Fruit fly (Drosophila melanogaster) whole organism, embryonic: ENCODE data around the gene CG10809.

Experiments used
- Abd-B ChIP-seq: fragments of 200-800 bp; sonication (Bioruptor generic); optimal IDR thresholded peaks from 2 replicates; lab custom pipeline; 2018; ENCODE audit warnings: missing biosample characterization, mild to moderate bottlenecking, missing genetic modification characterization, moderate library complexity
- Awh ChIP-seq: fragments of 200-800 bp; sonication (Bioruptor generic); IDR thresholded peaks from 2 replicates; pipeline ENCODE4, ENCODE4 v1.3.6; 2022; ENCODE audit warnings: missing biosample characterization, missing genetic modification characterization
- BEAF-32 ChIP-seq: fragments of 200-800 bp; sonication (Bioruptor generic); optimal IDR thresholded peaks from 3 replicates; lab custom pipeline; 2017; ENCODE audit warnings: missing biosample characterization, missing genetic modification characterization, mild to moderate bottlenecking, moderate library complexity, missing genetic modification reagents
- CG10147 ChIP-seq: fragments of 200-800 bp; sonication (Bioruptor generic); optimal IDR thresholded peaks from 2 replicates; lab custom pipeline; 2019; ENCODE audit warnings: missing biosample characterization, mild to moderate bottlenecking, missing genetic modification characterization, moderate library complexity
- CG10321 ChIP-seq: fragments of 200-800 bp; sonication (Bioruptor generic); IDR thresholded peaks from 2 replicates; pipeline ENCODE4 v1.3.6; 2022; ENCODE audit warnings: missing biosample characterization, missing genetic modification characterization
- CG11093 ChIP-seq: fragments of 200-800 bp; sonication (Bioruptor generic); IDR thresholded peaks from 3 replicates; pipeline ENCODE4 v1.3.6; 2022; ENCODE audit warnings: missing biosample characterization, missing genetic modification characterization
- CG11695 ChIP-seq: fragments of 200-800 bp; sonication (Bioruptor generic); IDR thresholded peaks from 3 replicates; pipeline ENCODE4 v1.3.6; 2022; ENCODE audit warnings: missing biosample characterization, missing genetic modification characterization
- CG12071 ChIP-seq: fragments of 200-800 bp; sonication (Bioruptor generic); optimal IDR thresholded peaks from 3 replicates; lab custom pipeline; 2018; ENCODE audit warnings: missing biosample characterization, mild to moderate bottlenecking, missing genetic modification characterization
- CG12391 ChIP-seq: fragments of 200-800 bp; sonication (Bioruptor generic); optimal IDR thresholded peaks from 3 replicates; lab custom pipeline; 2018; ENCODE audit warnings: missing biosample characterization, mild to moderate bottlenecking, missing genetic modification characterization, moderate library complexity
- CG12769 ChIP-seq: fragments of 200-800 bp; sonication (Bioruptor generic); optimal IDR thresholded peaks from 2 replicates; lab custom pipeline; 2019; ENCODE audit warnings: missing biosample characterization, mild to moderate bottlenecking, missing genetic modification characterization, moderate library complexity
- CG13296 ChIP-seq: fragments of 200-800 bp; sonication (Bioruptor generic); optimal IDR thresholded peaks from 3 replicates; lab custom pipeline; 2018; ENCODE audit warnings: missing biosample characterization, mild to moderate bottlenecking, missing genetic modification characterization
- CG14710 ChIP-seq: fragments of 200-800 bp; sonication (Bioruptor generic); optimal IDR thresholded peaks from 3 replicates; lab custom pipeline; 2019; ENCODE audit warnings: missing biosample characterization, mild to moderate bottlenecking, missing genetic modification characterization, moderate library complexity
- CG15269 ChIP-seq: fragments of 200-800 bp; sonication (Bioruptor generic); optimal IDR thresholded peaks from 2 replicates; lab custom pipeline; 2018; ENCODE audit warnings: missing biosample characterization, mild to moderate bottlenecking, missing genetic modification characterization, moderate library complexity
- CG17359 ChIP-seq: fragments of 200-800 bp; sonication (Bioruptor generic); optimal IDR thresholded peaks from 3 replicates; lab custom pipeline; 2018; ENCODE audit warnings: missing biosample characterization, mild to moderate bottlenecking, missing genetic modification characterization, moderate library complexity
- CG2116 ChIP-seq: fragments of 200-800 bp; sonication (Bioruptor generic); optimal IDR thresholded peaks from 3 replicates; lab custom pipeline; 2018; ENCODE audit warnings: missing biosample characterization, mild to moderate bottlenecking, missing genetic modification characterization
- CG2120 ChIP-seq: fragments of 200-800 bp; sonication (Bioruptor generic); optimal IDR thresholded peaks from 3 replicates; lab custom pipeline; 2016; ENCODE audit warnings: missing biosample characterization, missing genetic modification characterization
- CG30020 ChIP-seq: fragments of 200-800 bp; optimal IDR thresholded peaks from 2 replicates; lab custom pipeline; 2019; ENCODE audit warnings: missing biosample characterization, mild to moderate bottlenecking, missing genetic modification characterization, moderate library complexity
- CG33557 ChIP-seq: fragments of 200-800 bp; sonication (Bioruptor generic); optimal IDR thresholded peaks from 2 replicates; lab custom pipeline; 2019; ENCODE audit warnings: missing biosample characterization, mild to moderate bottlenecking, missing genetic modification characterization, moderate library complexity
- CG34422 ChIP-seq: fragments of 200-800 bp; sonication (Bioruptor generic); IDR thresholded peaks from 3 replicates; pipeline ENCODE4 v1.3.6; 2022; ENCODE audit warnings: missing biosample characterization, missing genetic modification characterization
- CG43689 ChIP-seq: fragments of 200-800 bp; sonication (Bioruptor generic); IDR thresholded peaks from 2 replicates; pipeline ENCODE4 v1.3.6; 2022; ENCODE audit warnings: missing biosample characterization, missing genetic modification characterization
- CG8388 ChIP-seq: fragments of 200-800 bp; sonication (Bioruptor generic); optimal IDR thresholded peaks from 2 replicates; lab custom pipeline; 2019; ENCODE audit warnings: missing biosample characterization, mild to moderate bottlenecking, missing genetic modification characterization, moderate library complexity
- CTCF ChIP-seq: fragments of 200-800 bp; sonication (Bioruptor generic); optimal IDR thresholded peaks from 2 replicates; lab custom pipeline; 2017; ENCODE audit warnings: missing biosample characterization, mild to moderate bottlenecking, missing genetic modification characterization, moderate library complexity
- Camta ChIP-seq: fragments of 200-800 bp; sonication (Bioruptor generic); optimal IDR thresholded peaks from 2 replicates; lab custom pipeline; 2016; ENCODE audit warnings: missing biosample characterization, missing genetic modification characterization
- Chrac-16 ChIP-seq: fragments of 200-800 bp; sonication (Bioruptor generic); optimal IDR thresholded peaks from 3 replicates; lab custom pipeline; 2016; ENCODE audit warnings: missing biosample characterization, missing genetic modification characterization
- Dek ChIP-seq: fragments of 200-800 bp; sonication (Bioruptor generic); optimal IDR thresholded peaks from 3 replicates; lab custom pipeline; 2019; ENCODE audit warnings: missing biosample characterization, mild to moderate bottlenecking, missing genetic modification characterization, moderate library complexity
- Doc3 ChIP-seq: fragments of 200-800 bp; sonication (Bioruptor generic); IDR thresholded peaks from 3 replicates; pipeline ENCODE4 v1.3.6; 2022; ENCODE audit warnings: missing biosample characterization, missing genetic modification characterization; ENCODE audit not compliant: partially characterized antibody
- Hr3 ChIP-seq: fragments of 200-800 bp; sonication (Bioruptor generic); optimal IDR thresholded peaks from 3 replicates; lab custom pipeline; 2016; ENCODE audit warnings: missing biosample characterization, missing genetic modification characterization
- Hsf ChIP-seq: fragments of 200-800 bp; sonication (Bioruptor generic); optimal IDR thresholded peaks from 3 replicates; lab custom pipeline; 2016; ENCODE audit warnings: missing biosample characterization, missing genetic modification characterization
- MESR4 ChIP-seq: fragments of 200-800 bp; sonication (Bioruptor generic); optimal IDR thresholded peaks from 2 replicates; lab custom pipeline; 2018; ENCODE audit warnings: missing biosample characterization, mild to moderate bottlenecking, missing genetic modification characterization, moderate library complexity
- Med ChIP-seq: fragments of 200-800 bp; sonication (Bioruptor generic); peaks from one replicate; lab custom pipeline; 2016; ENCODE audit warnings: missing biosample characterization, missing genetic modification characterization, mild to moderate bottlenecking, inconsistent platforms, moderate library complexity
- Myb ChIP-seq: fragments of 200-800 bp; sonication (Bioruptor generic); optimal IDR thresholded peaks from 2 replicates; lab custom pipeline; 2016; ENCODE audit warnings: missing biosample characterization, missing genetic modification characterization
- NfI ChIP-seq: fragments of 200-800 bp; sonication (Bioruptor generic); optimal IDR thresholded peaks from 3 replicates; lab custom pipeline; 2018; ENCODE audit warnings: missing biosample characterization, mild to moderate bottlenecking, missing genetic modification characterization, moderate library complexity
- Ptx1 ChIP-seq: fragments of 200-800 bp; sonication (Bioruptor generic); IDR thresholded peaks from 2 replicates; pipeline ENCODE4 v1.3.6; 2022; ENCODE audit warnings: missing biosample characterization, missing genetic modification characterization
- Tbp ChIP-seq: fragments of >200 bp; optimal IDR thresholded peaks from 2 replicates; lab custom pipeline; 2018; ENCODE audit warnings: missing biosample characterization, missing genetic modification characterization
- Xbp1 ChIP-seq: fragments of 200-800 bp; sonication (Bioruptor generic); optimal IDR thresholded peaks from 3 replicates; lab custom pipeline; 2016; ENCODE audit warnings: missing biosample characterization, mild to moderate bottlenecking, missing genetic modification characterization
- al ChIP-seq: fragments of 200-800 bp; sonication (Bioruptor generic); IDR thresholded peaks from 2 replicates; pipeline ENCODE4 v1.3.6; 2022; ENCODE audit warnings: missing biosample characterization, missing genetic modification characterization
- ewg ChIP-seq: fragments of 200-800 bp; sonication (Bioruptor generic); optimal IDR thresholded peaks from 3 replicates; lab custom pipeline; 2017; ENCODE audit warnings: mild to moderate bottlenecking, missing biosample characterization, missing genetic modification reagents, missing genetic modification characterization
- grau ChIP-seq: fragments of 200-800 bp; optimal IDR thresholded peaks from 3 replicates; lab custom pipeline; 2019; ENCODE audit warnings: missing biosample characterization, mild to moderate bottlenecking, missing genetic modification characterization, moderate library complexity
- hb ChIP-seq: fragments of 200-800 bp; sonication (Bioruptor generic); IDR thresholded peaks from 3 replicates; pipeline ENCODE4 v1.3.6; 2022; ENCODE audit warnings: missing biosample characterization, missing genetic modification characterization; ENCODE audit not compliant: partially characterized antibody
- ken ChIP-seq: fragments of 200-800 bp; sonication (Bioruptor generic); IDR thresholded peaks from 3 replicates; pipeline ENCODE4 v1.3.6; 2022; ENCODE audit warnings: missing biosample characterization, missing genetic modification characterization
- lab ChIP-seq: fragments of 200-800 bp; sonication (Bioruptor generic); optimal IDR thresholded peaks from 3 replicates; lab custom pipeline; 2017; ENCODE audit warnings: missing biosample characterization, missing genetic modification characterization, mild to moderate bottlenecking, moderate library complexity, missing genetic modification reagents
- mirr ChIP-seq: fragments of 200-800 bp; sonication (Bioruptor generic); optimal IDR thresholded peaks from 3 replicates; lab custom pipeline; 2018; ENCODE audit warnings: missing biosample characterization, mild to moderate bottlenecking, missing genetic modification characterization
- nerfin-1 ChIP-seq: fragments of 200-800 bp; sonication (Bioruptor generic); optimal IDR thresholded peaks from 3 replicates; lab custom pipeline; 2019; ENCODE audit warnings: missing biosample characterization, mild to moderate bottlenecking, missing genetic modification characterization, moderate library complexity
- oc ChIP-seq: fragments of 200-800 bp; sonication (Bioruptor generic); optimal IDR thresholded peaks from 2 replicates; lab custom pipeline; 2018; ENCODE audit warnings: missing biosample characterization, mild to moderate bottlenecking, missing genetic modification characterization, moderate library complexity
- org-1 ChIP-seq: fragments of 200-800 bp; sonication (Bioruptor generic); optimal IDR thresholded peaks from 2 replicates; lab custom pipeline; 2017; ENCODE audit warnings: missing biosample characterization, missing genetic modification characterization
- pita ChIP-seq: fragments of 200-800 bp; sonication (Bioruptor generic); optimal IDR thresholded peaks from 2 replicates; lab custom pipeline; 2017; ENCODE audit warnings: missing biosample characterization, mild to moderate bottlenecking, missing genetic modification characterization
- prd ChIP-seq, 3 experiments: fragments of >200 bp in 2 of 3; fragments of 200-800 bp in 1 of 3; sonication (Bioruptor generic) in 1 of 3; optimal IDR thresholded peaks in 2 of 3; IDR thresholded peaks in 1 of 3; 2 replicates in 2 of 3; 3 replicates in 1 of 3; pipeline versions ENCODE4 v1.3.6 to Lab custom; 2017 to 2022; ENCODE audit warnings: missing biosample characterization in 1 of 3, missing genetic modification characterization in 1 of 3
- pzg ChIP-seq: fragments of 200-800 bp; sonication (Bioruptor generic); optimal IDR thresholded peaks from 3 replicates; lab custom pipeline; 2018; ENCODE audit warnings: missing biosample characterization, mild to moderate bottlenecking, missing genetic modification characterization, moderate library complexity
- sug ChIP-seq: fragments of 200-800 bp; optimal IDR thresholded peaks from 2 replicates; lab custom pipeline; 2019; ENCODE audit warnings: missing biosample characterization, mild to moderate bottlenecking, missing genetic modification characterization, moderate library complexity
- zfh2 ChIP-seq: fragments of 200-800 bp; sonication (Bioruptor generic); optimal IDR thresholded peaks from 2 replicates; lab custom pipeline; 2016; ENCODE audit warnings: missing biosample characterization, missing genetic modification characterization

CG10809 gene

dm6 chr3L:9838534-9838933 lies 21.2 kb downstream of the CG10809 start, which contains the start of gene Cdk8 (continued):
- TF ChIP-seq Chrac-16 (GFP tag; lab: Kevin White, UChicago) (peak; percentile 13), Abd-B (GFP tag; lab: Kevin White, UChicago) (no peak), CG12071 (GFP tag; lab: Kevin White, UChicago) (no peak), prd (optimal IDR thresholded peaks at IDR 0.05; lab: Kevin White, UChicago) (no peak), prd (GFP tag; IDR thresholded peaks at IDR 0.05; lab: Robert Waterston, UW) (peak; percentile 40; the same call in 1 of the 3 replicates), CG17359 (tag; lab: Kevin White, UChicago) (no peak), pita (GFP tag; lab: Kevin White, UChicago) (no peak), CG8388 (GFP tag; lab: Kevin White, UChicago) (peak; percentile 47), hb (no peak), oc (tag; lab: Kevin White, UChicago) (no peak), CG33557 (GFP tag; lab: Kevin White, UChicago) (no peak), Camta (GFP tag; lab: Kevin White, UChicago) (no peak), CG14710 (peak; percentile 56), zfh2 (GFP tag; lab: Kevin White, UChicago) (peak; percentile 14), Doc3 (GFP tag; lab: Robert Waterston, UW) (no peak), Xbp1 (GFP tag; lab: Kevin White, UChicago) (peak; percentile 41), mirr (GFP tag; lab: Kevin White, UChicago) (no peak), CG13296 (peak; percentile 40), CG43689 (GFP tag; lab: Robert Waterston, UW) (no peak), Tbp (no peak), CG34422 (peak; percentile 51; the same call in 1 of the 3 replicates), CG10321 (GFP tag; lab: Robert Waterston, UW) (no peak), Dek (tag; lab: Kevin White, UChicago) (peak; percentile 24), Med (peak; percentile 86), CTCF (no peak), Hsf (GFP tag; lab: Kevin White, UChicago) (no peak), CG12391 (tag; lab: Kevin White, UChicago) (peak; percentile 66), pzg (GFP tag; lab: Kevin White, UChicago) (peak; percentile 47), CG11695 (GFP tag; lab: Robert Waterston, UW) (0 out of 3 replicates have a peak, but pooled peaks have one; percentile 33), sug (tag; lab: Kevin White, UChicago) (peak; percentile 33), Myb (no peak), CG2116 (GFP tag; lab: Kevin White, UChicago) (peak; percentile 8), ewg (no peak), MESR4 (GFP tag; lab: Kevin White, UChicago) (peak; percentile 26), CG15269 (peak; percentile 52), ken (no peak), CG10147 (GFP tag; lab: Kevin White, UChicago) (peak; percentile 52), Awh (GFP tag; lab: Robert Waterston, UW) (no peak), Ptx1 (GFP tag; lab: Robert Waterston, UW) (no peak), BEAF-32 (GFP tag; lab: Kevin White, UChicago) (peak; percentile 18), lab (peak; percentile 29), CG30020 (tag; lab: Kevin White, UChicago) (peak; percentile 42), al (no peak), CG11093 (GFP tag; lab: Robert Waterston, UW) (no peak), grau (tag; lab: Kevin White, UChicago) (peak; percentile 44), CG2120 (peak; percentile 71), Hr3 (GFP tag; lab: Kevin White, UChicago) (peak; percentile 30), NfI (GFP tag; lab: Kevin White, UChicago) (peak; percentile 21), org-1 (GFP tag; lab: Kevin White, UChicago) (no peak), CG12769 (tag; lab: Kevin White, UChicago) (no peak), nerfin-1 (tag; lab: Kevin White, UChicago) (peak; percentile 15)
